Worm (Caenorhabditis elegans): ENCODE results near the gene F21G4.5.

F21G4.5 gene

DNA sequence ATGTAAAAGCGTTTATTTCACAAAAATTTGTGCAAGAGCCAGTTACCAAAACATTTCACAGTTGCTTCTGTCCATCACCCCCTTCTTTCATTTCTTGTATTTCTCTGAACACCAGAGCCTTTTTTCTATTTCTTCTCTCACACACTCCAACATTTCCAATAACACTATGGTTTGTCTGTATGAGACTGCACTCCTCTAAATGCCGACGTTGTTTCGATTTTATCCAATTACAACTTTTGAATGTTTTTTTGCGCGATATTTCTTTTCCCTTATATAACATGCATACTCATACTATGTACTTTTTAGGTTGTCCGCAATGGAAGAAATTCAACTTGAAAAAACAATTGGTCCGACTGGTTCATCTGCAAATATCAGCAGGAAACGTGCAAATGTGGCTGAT is at the start of gene F21G4.5:
F21G4.5 (plus strand) TSS at position 301 of the 400 bp plus-strand sequence.
- no peak for TF ChIP-seq unc-62 (GFP tag; optimal IDR thresholded peaks at IDR 0.05)

DNA sequence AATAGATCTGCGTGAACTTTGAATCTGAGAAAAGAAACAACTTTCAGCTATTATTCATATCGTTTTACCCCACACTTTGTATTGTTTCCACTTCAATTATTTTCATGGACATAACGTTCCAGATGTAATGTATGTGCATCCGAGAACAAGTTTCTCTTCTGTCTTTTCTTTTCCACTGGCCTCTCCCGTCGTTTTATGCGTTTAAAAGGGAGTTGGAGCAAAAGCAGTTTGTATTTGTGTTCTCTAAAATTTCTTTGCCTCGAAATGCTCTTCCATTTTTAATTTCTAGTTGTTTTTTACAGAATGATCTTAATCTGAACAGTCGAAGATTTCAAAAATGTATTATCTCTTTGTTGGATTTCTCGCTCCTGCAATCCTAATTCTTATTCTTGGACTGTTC is 49.3 kb upstream of the F21G4.5 start, which contains the start of gene R07B1.11:
R07B1.11 (plus strand) TSS at position 301 of the 400 bp plus-strand sequence.
- no peak for TF ChIP-seq unc-62 (GFP tag; optimal IDR thresholded peaks at IDR 0.05)

DNA sequence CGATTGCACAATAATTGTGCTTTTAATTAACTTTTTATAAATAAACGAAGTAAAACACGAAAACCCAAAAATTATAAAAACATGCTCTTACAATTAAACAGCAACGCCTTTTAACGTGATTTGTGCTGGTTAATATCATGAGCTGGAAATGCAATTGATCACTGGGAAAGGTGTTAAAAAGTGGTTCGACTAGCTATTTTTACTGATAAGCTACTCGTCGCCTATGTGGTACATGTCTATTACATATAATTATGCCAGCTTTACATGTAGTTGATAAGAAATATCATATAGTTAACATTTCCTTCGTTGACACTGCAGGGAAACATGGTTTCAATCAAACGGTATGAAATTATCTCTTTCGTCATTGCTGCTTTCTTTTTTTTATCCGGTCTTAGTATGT is 47.9 kb upstream of the F21G4.5 start, which contains the start of gene scav-5:
scav-5 (plus strand) TSS at position 297 of the 400 bp plus-strand sequence.
- TF ChIP-seq unc-62 (GFP tag; optimal IDR thresholded peaks at IDR 0.05) = no peak

DNA sequence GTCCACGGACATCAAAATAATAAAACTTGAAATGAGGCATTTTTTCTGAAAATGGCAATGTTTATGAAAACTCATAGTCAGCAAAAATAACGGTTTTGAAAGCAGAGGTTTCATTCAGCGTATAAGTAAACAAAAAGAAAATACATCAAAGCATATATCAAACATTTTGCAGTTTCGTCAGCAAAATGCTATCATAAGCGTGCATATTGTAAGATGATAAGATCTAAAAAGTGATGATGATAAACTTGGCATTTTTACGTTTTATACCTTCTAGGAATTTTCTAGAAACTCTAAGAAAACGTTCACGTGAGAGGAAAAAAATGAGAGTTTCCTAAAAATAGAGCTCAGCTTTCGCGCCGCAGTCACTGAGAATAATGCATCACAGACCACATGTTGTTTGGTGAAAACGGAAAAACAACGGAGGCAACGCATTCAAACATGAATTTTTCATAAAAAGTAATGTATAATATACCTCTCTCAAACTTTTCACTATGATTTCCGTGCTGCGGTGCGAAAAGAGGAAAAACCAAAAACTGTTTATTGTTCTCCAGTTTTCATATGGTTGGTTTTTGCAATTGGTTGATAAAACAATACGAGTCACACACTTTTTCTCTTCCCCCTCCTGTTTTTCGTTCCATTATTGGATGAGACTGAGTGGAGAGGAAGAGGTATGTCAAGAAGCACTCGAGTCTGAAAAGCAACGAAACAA is 42.9 kb upstream of the F21G4.5 start, which contains the start of the genes gst-36 and R07B1.5:
gst-36 (minus strand) TSS at position 45 of the 709 bp plus-strand sequence.
R07B1.5 (plus strand) TSS at position 665 of the 709 bp plus-strand sequence.
- TF ChIP-seq unc-62 (GFP tag; optimal IDR thresholded peaks at IDR 0.05) = no peak

DNA sequence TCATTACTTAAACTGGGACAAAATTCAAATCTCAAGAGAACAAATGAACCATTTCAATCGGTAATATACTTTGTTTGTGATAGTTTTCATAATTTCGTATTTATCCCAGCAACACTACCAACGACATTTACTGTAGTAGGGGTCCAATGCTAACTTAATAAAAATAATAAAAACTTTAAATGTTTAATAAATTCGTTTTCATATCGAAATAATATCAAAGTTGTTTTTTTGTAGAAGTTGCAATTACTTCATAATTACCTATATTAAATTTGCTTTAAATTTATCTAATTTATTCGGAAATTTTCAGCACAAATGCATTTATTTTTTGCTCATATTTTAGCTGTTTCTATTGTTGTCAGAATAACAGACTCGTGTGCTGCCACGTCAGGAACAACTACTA is 39.6 kb upstream of the F21G4.5 start, which contains the start of gene R07B1.6:
R07B1.6 (plus strand) TSS at position 301 of the 400 bp plus-strand sequence.
- no peak for TF ChIP-seq unc-62 (GFP tag; optimal IDR thresholded peaks at IDR 0.05)

DNA sequence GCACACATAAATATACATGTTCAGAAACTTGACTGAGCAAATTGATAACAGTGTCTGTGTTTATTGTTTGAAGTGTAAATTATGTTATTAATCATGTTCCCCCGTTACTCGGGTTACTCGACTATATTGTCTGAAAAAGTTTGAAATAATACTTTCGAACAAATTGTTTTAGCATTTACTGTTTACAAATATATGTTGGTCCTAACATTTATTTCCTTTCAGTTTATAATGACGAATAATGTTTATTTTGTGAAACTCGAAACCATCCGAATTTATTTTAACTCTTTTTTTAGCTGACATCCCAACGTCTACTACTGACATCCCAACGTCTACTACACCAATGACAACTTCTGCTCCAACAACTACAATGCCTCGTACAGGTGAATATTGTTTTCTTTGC is 37.1 kb upstream of the F21G4.5 start, which contains the start of gene R07B1.7:
R07B1.7 (plus strand) TSS at position 301 of the 400 bp plus-strand sequence.
- no peak for TF ChIP-seq unc-62 (GFP tag; optimal IDR thresholded peaks at IDR 0.05)

DNA sequence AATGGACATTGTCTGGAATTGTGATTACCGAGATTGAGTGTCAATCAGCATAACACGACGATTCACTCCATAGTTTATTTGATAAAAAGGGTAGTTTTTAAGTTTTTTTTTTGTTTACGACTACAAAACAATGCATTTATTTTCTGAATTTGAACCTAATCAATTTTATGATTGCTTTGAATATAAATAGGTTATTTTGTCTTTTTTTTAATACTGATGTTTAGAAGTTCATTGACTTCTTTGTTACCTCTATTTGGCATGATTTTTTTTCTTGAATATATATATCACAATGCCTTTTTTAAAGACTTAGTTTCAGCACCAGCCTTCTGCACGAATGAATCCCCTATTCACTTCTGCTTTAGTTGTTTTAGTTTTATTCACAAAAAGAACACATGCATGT is 36.4 kb upstream of the F21G4.5 start, which contains the start of gene R07B1.13:
R07B1.13 (plus strand) TSS at position 301 of the 400 bp plus-strand sequence.
- TF ChIP-seq unc-62 (GFP tag; optimal IDR thresholded peaks at IDR 0.05) = no peak

DNA sequence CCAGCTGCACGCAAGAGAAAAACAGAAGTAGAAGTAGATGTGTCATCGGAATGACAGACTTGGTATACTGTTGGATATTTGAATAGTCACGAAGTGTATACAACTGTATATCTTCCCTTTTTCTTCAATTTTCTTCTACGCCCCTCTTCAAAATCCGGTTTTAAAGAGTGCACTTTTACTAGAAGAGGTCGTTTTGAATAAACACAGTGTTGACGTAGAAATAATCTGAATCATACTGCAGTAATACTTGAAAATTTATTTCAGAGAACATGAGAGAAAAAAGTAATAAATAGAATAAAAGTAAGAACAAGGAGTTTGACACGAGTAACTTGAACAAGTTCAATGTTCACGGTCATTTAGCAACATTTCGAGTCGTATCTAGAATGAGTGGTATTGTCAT is 33.4 kb upstream of the F21G4.5 start, which contains the start of gene R07B1.8:
R07B1.8 (minus strand) TSS at position 101 of the 400 bp plus-strand sequence.
- no peak for TF ChIP-seq unc-62 (GFP tag; optimal IDR thresholded peaks at IDR 0.05)

DNA sequence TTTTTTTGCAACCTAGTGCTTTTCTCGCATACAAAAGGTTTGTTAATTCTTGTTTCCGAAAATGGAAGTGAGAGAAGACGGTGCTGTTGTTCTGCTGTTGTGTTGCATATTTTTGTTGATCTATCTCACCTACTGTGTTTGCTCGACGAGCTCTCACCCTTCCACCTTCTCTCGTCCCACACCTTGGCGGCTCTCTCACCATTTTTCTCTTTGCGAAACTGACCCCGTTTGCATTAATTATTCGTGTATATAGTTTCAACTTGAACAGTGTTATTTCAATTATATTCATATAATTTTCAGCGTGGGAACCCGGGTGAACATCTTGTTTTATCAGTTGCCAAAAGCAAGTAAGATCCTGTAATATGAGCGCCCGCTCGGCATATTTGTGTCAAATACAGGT is 28.8 kb upstream of the F21G4.5 start, which contains the start of gene R07B1.9:
R07B1.9 (plus strand) TSS at position 301 of the 400 bp plus-strand sequence.
- TF ChIP-seq unc-62 (GFP tag; optimal IDR thresholded peaks at IDR 0.05) = no peak

DNA sequence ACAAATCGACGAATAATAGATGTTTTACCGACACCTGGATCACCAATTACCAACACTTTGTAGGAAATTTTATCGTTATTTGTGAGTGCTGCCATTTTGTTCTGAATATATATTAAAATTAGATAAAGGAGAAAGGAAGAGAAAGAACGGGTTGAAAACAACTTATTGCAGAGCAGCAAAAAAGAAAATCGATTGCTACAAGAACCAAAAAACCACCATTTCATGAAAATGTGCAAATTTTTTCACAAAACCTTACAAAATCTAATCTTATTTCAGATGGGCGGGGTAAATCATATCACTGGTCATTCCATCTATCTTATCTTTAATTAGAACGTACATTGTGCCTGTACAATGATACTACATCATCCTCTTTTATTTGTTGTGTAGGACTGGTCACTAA is 23.8 kb upstream of the F21G4.5 start, which contains the start of gene glo-1:
glo-1 (minus strand) TSS at position 101 of the 400 bp plus-strand sequence.
- no peak for TF ChIP-seq unc-62 (GFP tag; optimal IDR thresholded peaks at IDR 0.05)

DNA sequence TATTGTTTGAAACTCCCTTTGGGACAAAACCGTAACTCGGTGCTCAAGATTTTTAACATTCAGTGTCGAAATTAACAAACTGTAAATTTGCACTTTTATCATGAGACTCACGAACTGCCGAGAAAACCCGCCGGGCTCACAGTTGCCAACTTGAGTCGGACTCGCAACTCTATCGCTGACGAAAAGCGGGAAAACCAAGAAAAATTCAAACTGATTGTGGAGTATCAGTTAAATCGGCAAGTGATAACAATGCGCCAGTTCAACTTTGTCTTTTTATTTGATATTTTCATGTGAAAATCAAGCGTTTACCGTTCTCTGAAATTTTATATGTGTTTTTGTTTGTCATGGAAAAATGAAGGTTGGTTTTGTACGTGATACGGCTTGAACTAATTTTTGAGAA is 23.4 kb upstream of the F21G4.5 start:
- no peak for TF ChIP-seq unc-62 (GFP tag; optimal IDR thresholded peaks at IDR 0.05)

DNA sequence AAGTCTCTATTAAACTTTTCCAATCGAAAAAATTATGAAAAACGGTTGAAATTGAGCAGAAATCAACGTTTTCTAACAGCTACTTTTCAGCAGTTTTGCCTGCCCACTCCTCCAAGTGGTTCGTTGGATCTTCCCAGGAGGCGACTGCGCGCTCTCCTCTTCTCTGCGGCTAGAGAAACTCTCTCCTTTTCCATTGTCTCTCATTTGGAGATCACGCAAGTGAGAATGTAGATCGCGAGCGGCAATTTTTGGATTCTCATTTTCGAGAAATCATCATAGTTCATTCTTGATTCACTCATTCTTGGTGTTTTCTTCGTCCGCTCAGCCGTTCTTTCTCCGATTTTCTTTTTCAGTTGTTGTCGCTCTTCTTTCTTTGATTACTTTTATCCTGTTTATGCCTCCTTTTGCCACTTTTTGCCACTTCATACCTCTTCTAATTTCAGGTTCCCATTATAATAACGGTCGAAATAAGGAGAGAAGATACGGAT is 22.1 kb upstream of the F21G4.5 start, which contains the start of gene mrp-4:
mrp-4 (plus strand) TSS at position 438 of the 488 bp plus-strand sequence.
- TF ChIP-seq unc-62 (GFP tag; optimal IDR thresholded peaks at IDR 0.05) = no peak

DNA sequence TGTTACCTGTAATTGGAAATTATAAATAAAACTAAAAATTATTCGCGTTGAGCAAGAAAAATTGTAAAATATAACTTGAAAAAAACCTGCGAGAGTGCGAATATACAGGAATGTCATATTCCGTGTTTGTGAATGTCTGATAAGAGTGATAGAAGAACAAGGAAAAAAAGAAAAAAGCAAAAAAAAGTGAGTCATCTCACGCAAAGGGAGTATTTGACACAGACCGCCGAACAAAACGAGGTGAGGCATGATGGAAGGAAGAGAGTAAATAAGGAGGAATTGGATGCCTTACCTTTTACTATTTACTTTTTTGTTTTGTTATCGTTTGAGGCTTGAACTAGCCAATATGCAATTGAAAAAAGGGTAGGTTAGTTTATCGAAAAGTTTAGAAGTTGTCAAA is 13.6 kb upstream of the F21G4.5 start, which contains the start of gene F21G4.1:
F21G4.1 (minus strand) TSS at position 6 of the 400 bp plus-strand sequence.
- no peak for TF ChIP-seq unc-62 (GFP tag; optimal IDR thresholded peaks at IDR 0.05)

DNA sequence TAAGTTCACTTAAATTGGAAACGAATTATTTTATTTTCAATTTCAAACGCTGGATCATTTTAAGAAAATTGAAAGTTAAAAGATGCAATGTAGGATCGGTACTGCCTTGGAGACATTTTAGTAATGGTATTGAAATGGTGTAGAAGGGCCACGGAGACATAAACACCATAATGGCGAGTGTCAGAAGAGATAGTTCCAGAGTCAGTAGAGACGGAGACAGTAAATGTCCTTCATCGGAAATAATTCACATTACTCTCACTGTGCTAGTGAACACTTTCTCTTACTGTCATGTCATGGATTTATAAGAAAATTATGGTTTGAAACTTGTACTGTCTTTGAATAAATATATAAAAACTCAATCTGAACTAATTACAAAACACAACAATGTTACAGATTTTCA is 12.9 kb upstream of the F21G4.5 start:
- TF ChIP-seq unc-62 (GFP tag; optimal IDR thresholded peaks at IDR 0.05) = no peak

DNA sequence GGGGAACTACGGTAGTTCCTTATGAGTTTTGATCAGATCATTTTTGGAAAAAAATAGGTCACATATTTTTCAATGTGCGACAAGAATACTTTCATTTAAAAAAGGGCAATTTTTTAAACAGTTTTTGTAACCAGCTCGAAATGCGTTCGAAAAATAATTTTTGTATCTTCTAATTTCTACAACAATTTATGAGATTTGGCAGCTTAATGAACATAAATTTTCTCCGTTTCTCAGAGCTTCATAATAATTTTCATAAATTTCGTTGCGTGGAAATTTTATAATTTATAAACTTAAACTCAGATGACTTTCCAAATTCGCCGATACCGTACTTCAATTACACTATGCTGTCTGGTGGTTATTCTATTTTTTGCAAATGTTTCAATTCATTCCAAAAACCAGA is 11.1 kb upstream of the F21G4.5 start, which contains the start of gene F21G4.3:
F21G4.3 (plus strand) TSS at position 301 of the 400 bp plus-strand sequence.
- TF ChIP-seq unc-62 (GFP tag; optimal IDR thresholded peaks at IDR 0.05) = no peak

DNA sequence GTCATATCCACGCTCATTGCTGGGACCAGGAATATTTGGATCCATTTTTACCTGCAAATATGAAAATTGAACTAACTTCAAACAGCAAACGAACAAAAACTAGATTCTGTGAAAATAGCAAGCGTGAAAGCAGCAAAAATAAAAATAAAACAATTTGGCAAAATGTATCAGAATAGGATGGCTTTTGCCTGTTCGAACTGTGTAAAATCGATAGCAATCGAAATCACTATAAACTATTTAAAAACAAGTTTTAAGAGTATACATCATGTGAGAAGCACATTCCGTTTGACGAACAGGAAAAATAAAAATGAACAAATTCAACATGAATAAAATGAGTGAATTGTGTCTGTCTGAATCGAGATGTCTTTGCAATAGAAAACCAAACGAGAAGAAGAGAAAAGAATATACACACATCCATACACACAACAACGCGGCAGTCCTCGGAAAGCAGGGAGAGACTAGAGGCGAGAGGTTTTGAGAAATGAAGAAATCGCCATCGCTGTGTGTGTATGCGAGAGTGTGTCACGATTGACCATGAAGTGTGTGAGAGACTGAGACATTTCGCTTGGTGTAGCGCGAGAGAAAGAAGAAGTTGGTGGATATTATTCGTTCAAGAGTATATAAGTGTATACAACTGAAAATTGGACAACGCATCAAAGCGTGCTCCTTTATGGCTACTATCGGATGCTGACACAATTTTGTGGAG is 6.4 kb upstream of the F21G4.5 start, which contains the start of gene phf-34:
phf-34 (minus strand) TSS at position 51 of the 706 bp plus-strand sequence.
- no peak for TF ChIP-seq unc-62 (GFP tag; optimal IDR thresholded peaks at IDR 0.05)

All from whole organism, dauer.